Fruit fly (Drosophila melanogaster) S2 (cell line): ENCODE measurements around the gene CG6431.

Experiments used
- CG8478 ChIP-seq: fragments of >200 bp; optimal IDR thresholded peaks from 2 replicates; lab custom pipeline; 2018
- CTCF ChIP-seq, 2 experiments: fragments of >200 bp; optimal IDR thresholded peaks; 2 replicates each; lab custom pipeline; 2018

CG6431 gene

dm6 chr2L:10693018-10693417, 31.0 kb upstream of the CG6431 start:
- TF ChIP-seq CG8478 (lab: Kevin White, UChicago) (no peak), CTCF (optimal IDR thresholded peaks at IDR 0.05; lab: Kevin White, UChicago) (no peak)

dm6 chr2L:10694053-10694618, 29.9 kb upstream of the CG6431 start, which contains the start of gene CG17108:
TSS of gene CG17108 (minus strand) at chr2L:10694103.
- TF ChIP-seq CTCF (optimal IDR thresholded peaks at IDR 0.05; lab: Kevin White, UChicago): no peak
- TF ChIP-seq CG8478 (lab: Kevin White, UChicago): no peak

- TF ChIP-seq CTCF (optimal IDR thresholded peaks at IDR 0.05; lab: Kevin White, UChicago): no peak
- no peak for TF ChIP-seq CG8478 (lab: Kevin White, UChicago)
These were observed 26.0 kb upstream of the CG6431 start, which contains the start of gene CG7300 for dm6 chr2L:10697992-10698391. TSS of gene CG7300 (minus strand) at chr2L:10698043.

dm6 chr2L:10701499-10702062, 22.4 kb upstream of the CG6431 start, which contains the start of gene Lip1:
TSS of gene Lip1 (minus strand) at chr2L:10701544.
- TF ChIP-seq CTCF (optimal IDR thresholded peaks at IDR 0.05; lab: Kevin White, UChicago): no peak
- TF ChIP-seq CG8478 (lab: Kevin White, UChicago): no peak

dm6 chr2L:10703281-10703680, 20.7 kb upstream of the CG6431 start, which contains the start of gene CG6415:
TSS of gene CG6415 (plus strand) at chr2L:10703621.
- TF ChIP-seq CTCF (optimal IDR thresholded peaks at IDR 0.05; lab: Kevin White, UChicago): no peak
- TF ChIP-seq CG8478 (lab: Kevin White, UChicago): no peak

- TF ChIP-seq CG8478 (lab: Kevin White, UChicago) (no peak), CTCF (optimal IDR thresholded peaks at IDR 0.05; lab: Kevin White, UChicago) (no peak)
These were observed 19.6 kb upstream of the CG6431 start for dm6 chr2L:10704425-10704824.

- TF ChIP-seq CTCF (optimal IDR thresholded peaks at IDR 0.05; lab: Kevin White, UChicago) (no peak), CG8478 (lab: Kevin White, UChicago) (no peak)
These were observed 17.7 kb upstream of the CG6431 start for dm6 chr2L:10706267-10706666.

- TF ChIP-seq CTCF (optimal IDR thresholded peaks at IDR 0.05; lab: Kevin White, UChicago): no peak
- no peak for TF ChIP-seq CG8478 (lab: Kevin White, UChicago)
These were observed 15.9 kb upstream of the CG6431 start for dm6 chr2L:10708089-10708488.

dm6 chr2L:10709353-10709752, 14.7 kb upstream of the CG6431 start, which contains the start of gene Lip2:
TSS of gene Lip2 (minus strand) at chr2L:10709453.
- no peak for TF ChIP-seq CTCF (optimal IDR thresholded peaks at IDR 0.05; lab: Kevin White, UChicago)
- no peak for TF ChIP-seq CG8478 (lab: Kevin White, UChicago)

- TF ChIP-seq CTCF (optimal IDR thresholded peaks at IDR 0.05; lab: Kevin White, UChicago) (no peak), CG8478 (lab: Kevin White, UChicago) (no peak)
These were observed 12.8 kb upstream of the CG6431 start for dm6 chr2L:10711221-10711620.

dm6 chr2L:10721535-10721934, 2.5 kb upstream of the CG6431 start:
- TF ChIP-seq CTCF (optimal IDR thresholded peaks at IDR 0.05; lab: Kevin White, UChicago) (no peak), CG8478 (lab: Kevin White, UChicago) (no peak)

- TF ChIP-seq CTCF (optimal IDR thresholded peaks at IDR 0.05; lab: Kevin White, UChicago) (no peak), CG8478 (lab: Kevin White, UChicago) (no peak)
These were observed 4.7 kb downstream of the CG6431 start, which contains the start of gene CG6443 for dm6 chr2L:10728751-10729150. TSS of gene CG6443 (plus strand) at chr2L:10728978.

dm6 chr2L:10729955-10730354, 6.0 kb downstream of the CG6431 start, which contains the start of gene CG17118:
TSS of gene CG17118 (plus strand) at chr2L:10730255.
- TF ChIP-seq CTCF (optimal IDR thresholded peaks at IDR 0.05; lab: Kevin White, UChicago) (no peak), CG8478 (lab: Kevin White, UChicago) (no peak)

- no peak for TF ChIP-seq CTCF (optimal IDR thresholded peaks at IDR 0.05; lab: Kevin White, UChicago)
- TF ChIP-seq CG8478 (lab: Kevin White, UChicago): no peak
These were observed 8.4 kb downstream of the CG6431 start, which contains the start of the genes EMC3 and Dpy-30L1 for dm6 chr2L:10732343-10732808. TSS of gene EMC3 (minus strand) at chr2L:10732423. TSS of gene Dpy-30L1 (plus strand) at chr2L:10732653.

- TF ChIP-seq CTCF (optimal IDR thresholded peaks at IDR 0.05; lab: Kevin White, UChicago) (no peak), CG8478 (lab: Kevin White, UChicago) (no peak)
These were observed 11.9 kb downstream of the CG6431 start, which contains the start of gene Nup107 for dm6 chr2L:10735923-10736322. TSS of gene Nup107 (minus strand) at chr2L:10736071.
